Fruit fly (Drosophila melanogaster): Measurements from ENCODE around the gene Taf6.

Gene Taf6

DNA sequence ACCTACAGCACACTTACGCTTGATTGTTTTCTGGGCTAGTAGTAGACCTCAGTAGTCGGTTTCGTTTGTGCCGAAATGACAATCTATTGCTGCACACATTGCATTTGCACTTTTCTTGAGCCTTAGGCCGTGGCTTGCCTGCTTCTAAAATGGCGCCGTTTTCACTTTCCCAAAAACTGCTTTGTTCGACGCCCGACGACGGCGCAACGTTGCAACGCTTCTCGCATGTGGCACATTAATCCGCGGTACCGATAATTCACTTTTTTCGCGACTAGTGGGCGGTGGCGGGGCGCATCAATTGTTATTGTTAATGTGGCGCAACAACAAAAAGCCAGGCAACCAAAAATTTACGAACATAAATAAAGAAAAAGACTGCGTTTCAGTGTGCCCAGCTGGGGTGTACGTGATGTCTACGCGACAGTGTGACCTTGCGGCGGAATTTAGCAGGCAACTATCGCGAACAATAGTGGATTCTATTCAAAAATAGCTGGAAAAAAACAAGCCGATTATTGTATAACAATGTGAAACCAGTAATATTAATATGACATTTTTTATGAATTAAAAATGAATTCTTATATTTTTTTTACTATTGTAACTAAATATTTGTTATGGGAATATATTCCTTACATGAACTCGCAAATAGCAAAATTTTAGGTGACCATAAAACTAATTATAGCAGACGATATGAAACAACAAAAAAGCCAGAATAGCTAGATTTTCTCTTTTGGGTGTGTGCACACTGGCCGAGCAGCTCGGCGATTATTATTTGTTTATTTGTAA is at the start of gene Taf6, which contains the start of gene ash1:
Gene Taf6 (plus strand): TSS at position 720 of the 780 bp plus-strand sequence.
Gene ash1 (minus strand): TSS at position 387 of the 780 bp plus-strand sequence.
- no peak for TF ChIP-seq bab1 (GFP tag; optimal IDR thresholded peaks at IDR 0.05)
- no peak for TF ChIP-seq CG33017 (tag; optimal IDR thresholded peaks at IDR 0.05)
- no peak for TF ChIP-seq CG7045 (GFP tag; optimal IDR thresholded peaks at IDR 0.05)
- peak; percentile 9 for TF ChIP-seq CG1620 (GFP tag; optimal IDR thresholded peaks at IDR 0.05)
- peak; percentile 26 for TF ChIP-seq Crg-1 (GFP tag; optimal IDR thresholded peaks at IDR 0.05)
- peak; percentile 1 for TF ChIP-seq CG11617 (GFP tag; optimal IDR thresholded peaks at IDR 0.05)

DNA sequence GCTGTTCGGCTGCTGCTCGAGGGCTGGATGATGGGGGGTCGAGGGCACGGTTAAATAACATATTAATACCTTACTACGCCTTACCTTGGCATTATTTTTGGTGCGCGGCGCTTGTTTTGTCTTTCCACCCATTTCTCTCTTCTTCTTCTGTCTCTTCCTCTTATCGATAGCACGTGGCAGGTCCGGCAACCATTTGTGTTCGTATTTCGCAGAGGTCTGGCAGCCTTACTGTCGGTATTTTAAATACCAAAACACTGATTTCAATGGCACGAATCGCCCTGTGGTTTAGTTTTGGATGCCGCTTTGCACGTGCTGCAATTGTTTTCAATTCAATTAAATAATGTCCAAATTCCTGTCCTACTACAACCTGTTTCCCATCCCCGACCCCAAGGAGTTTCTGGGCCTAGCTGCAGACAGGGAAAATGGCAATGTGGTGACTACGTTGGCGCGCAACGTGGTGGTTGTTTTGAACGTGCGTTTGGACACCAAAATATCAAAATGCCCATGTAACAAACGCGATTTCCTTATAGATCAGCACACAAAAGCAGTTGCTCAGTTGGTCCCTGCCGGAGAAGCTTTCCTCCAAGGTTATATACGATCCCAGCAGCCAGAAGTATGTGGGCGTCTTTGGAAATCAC is 46.6 kb upstream of the Taf6 start, which contains the start of the genes Ltn1 and CG9300:
Gene Ltn1 (minus strand): TSS at position 155 of the 638 bp plus-strand sequence.
Gene CG9300 (plus strand): TSS at position 285 of the 638 bp plus-strand sequence.
- no peak for TF ChIP-seq CG14711 (tag; optimal IDR thresholded peaks at IDR 0.05)
- peak; percentile 100 for TF ChIP-seq Mnt (GFP tag; optimal IDR thresholded peaks at IDR 0.05)
- no peak for TF ChIP-seq CG1620 (GFP tag; optimal IDR thresholded peaks at IDR 0.05)
- no peak for TF ChIP-seq ovo (GFP tag; optimal IDR thresholded peaks at IDR 0.05)
- TF ChIP-seq CG12768 (GFP tag; optimal IDR thresholded peaks at IDR 0.05) = no peak
- peak; percentile 29 for TF ChIP-seq toe (GFP tag; optimal IDR thresholded peaks at IDR 0.05)
- TF ChIP-seq CG5204 (GFP tag; optimal IDR thresholded peaks at IDR 0.05) = no peak
- TF ChIP-seq bab1 (GFP tag; optimal IDR thresholded peaks at IDR 0.05) = peak; percentile 61
- TF ChIP-seq Crg-1 (GFP tag; optimal IDR thresholded peaks at IDR 0.05) = peak; percentile 20
- TF ChIP-seq CG33017 (tag; optimal IDR thresholded peaks at IDR 0.05) = no peak
- no peak for TF ChIP-seq cic (GFP tag; optimal IDR thresholded peaks at IDR 0.05)
- TF ChIP-seq tj (GFP tag; optimal IDR thresholded peaks at IDR 0.05) = no peak
- TF ChIP-seq CG7101 (tag; optimal IDR thresholded peaks at IDR 0.05) = peak; percentile 12

DNA sequence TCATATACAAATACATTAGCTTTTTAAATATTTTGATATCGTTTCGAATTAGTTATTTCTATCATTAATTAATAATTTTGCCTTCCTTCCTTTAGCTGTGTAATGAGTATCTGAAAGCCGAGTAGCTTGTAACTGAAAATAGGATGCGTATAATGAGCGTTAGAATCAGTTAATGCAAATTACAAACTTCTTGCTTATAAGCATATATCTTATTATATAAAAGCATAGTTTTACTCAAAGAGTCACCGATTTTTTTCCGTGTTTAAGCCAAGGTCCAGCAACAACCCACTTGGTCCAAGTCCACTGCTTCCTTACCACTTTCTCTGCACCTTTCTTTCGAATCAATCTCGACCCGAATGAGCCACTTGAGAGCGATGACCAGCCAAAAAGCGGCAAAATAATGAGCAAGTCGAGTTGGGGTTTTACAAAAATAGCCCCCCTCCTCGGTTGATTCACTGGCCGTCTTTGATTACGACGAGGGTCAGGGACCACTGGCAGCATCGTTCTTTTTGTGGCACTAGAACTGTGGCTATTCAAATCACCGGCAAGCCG is 42.9 kb upstream of the Taf6 start:
- no peak for TF ChIP-seq Mnt (GFP tag; optimal IDR thresholded peaks at IDR 0.05)
- no peak for TF ChIP-seq cic (GFP tag; optimal IDR thresholded peaks at IDR 0.05)
- TF ChIP-seq toe (GFP tag; optimal IDR thresholded peaks at IDR 0.05) = no peak
- TF ChIP-seq ovo (GFP tag; optimal IDR thresholded peaks at IDR 0.05) = no peak
- no peak for TF ChIP-seq CG11617 (GFP tag; optimal IDR thresholded peaks at IDR 0.05)
- TF ChIP-seq CG14711 (tag; optimal IDR thresholded peaks at IDR 0.05) = no peak
- no peak for TF ChIP-seq pad (GFP tag; optimal IDR thresholded peaks at IDR 0.05)
- TF ChIP-seq tj (GFP tag; optimal IDR thresholded peaks at IDR 0.05) = no peak
- no peak for TF ChIP-seq kay (GFP tag; ENCODE audit: borderline replicate concordance)
- no peak for TF ChIP-seq Clk (GFP tag; optimal IDR thresholded peaks at IDR 0.05)
- no peak for TF ChIP-seq CG1620 (GFP tag; optimal IDR thresholded peaks at IDR 0.05)
- TF ChIP-seq CG7045 (GFP tag; optimal IDR thresholded peaks at IDR 0.05) = no peak
- no peak for TF ChIP-seq bab1 (GFP tag; optimal IDR thresholded peaks at IDR 0.05)
- no peak for TF ChIP-seq CG12768 (GFP tag; optimal IDR thresholded peaks at IDR 0.05)

DNA sequence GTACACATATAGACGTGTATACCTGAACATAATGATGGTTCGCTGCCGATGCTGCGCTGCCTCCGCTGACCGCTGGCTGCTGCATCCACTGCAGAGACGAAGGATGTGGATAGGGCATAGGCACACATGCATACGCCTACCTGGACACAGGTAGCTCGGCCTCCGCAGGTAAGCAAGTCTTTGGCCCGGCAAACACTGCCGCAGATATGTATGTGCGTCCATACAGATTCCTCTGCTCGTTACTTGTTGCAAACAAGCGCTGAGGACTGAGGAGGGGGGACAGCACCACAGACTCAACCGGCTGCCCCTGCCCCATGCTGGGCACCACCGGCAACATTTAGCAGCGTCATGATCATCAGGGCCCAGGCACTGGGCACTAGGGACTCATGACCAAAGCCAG is 42.1 kb upstream of the Taf6 start:
- no peak for TF ChIP-seq pad (GFP tag; optimal IDR thresholded peaks at IDR 0.05)
- TF ChIP-seq bab1 (GFP tag; optimal IDR thresholded peaks at IDR 0.05) = no peak
- TF ChIP-seq CG1620 (GFP tag; optimal IDR thresholded peaks at IDR 0.05) = no peak
- TF ChIP-seq cnc (optimal IDR thresholded peaks at IDR 0.05) = no peak
- TF ChIP-seq toe (GFP tag; optimal IDR thresholded peaks at IDR 0.05) = no peak
- no peak for TF ChIP-seq Crg-1 (GFP tag; optimal IDR thresholded peaks at IDR 0.05)
- TF ChIP-seq tj (GFP tag; optimal IDR thresholded peaks at IDR 0.05) = no peak
- no peak for TF ChIP-seq Hr96 (GFP tag; optimal IDR thresholded peaks at IDR 0.05)
- no peak for TF ChIP-seq CG12768 (GFP tag; optimal IDR thresholded peaks at IDR 0.05)
- TF ChIP-seq Mnt (GFP tag; optimal IDR thresholded peaks at IDR 0.05) = no peak
- TF ChIP-seq CG14711 (tag; optimal IDR thresholded peaks at IDR 0.05) = no peak
- TF ChIP-seq CG7101 (tag; optimal IDR thresholded peaks at IDR 0.05) = no peak
- no peak for TF ChIP-seq ovo (GFP tag; optimal IDR thresholded peaks at IDR 0.05)

DNA sequence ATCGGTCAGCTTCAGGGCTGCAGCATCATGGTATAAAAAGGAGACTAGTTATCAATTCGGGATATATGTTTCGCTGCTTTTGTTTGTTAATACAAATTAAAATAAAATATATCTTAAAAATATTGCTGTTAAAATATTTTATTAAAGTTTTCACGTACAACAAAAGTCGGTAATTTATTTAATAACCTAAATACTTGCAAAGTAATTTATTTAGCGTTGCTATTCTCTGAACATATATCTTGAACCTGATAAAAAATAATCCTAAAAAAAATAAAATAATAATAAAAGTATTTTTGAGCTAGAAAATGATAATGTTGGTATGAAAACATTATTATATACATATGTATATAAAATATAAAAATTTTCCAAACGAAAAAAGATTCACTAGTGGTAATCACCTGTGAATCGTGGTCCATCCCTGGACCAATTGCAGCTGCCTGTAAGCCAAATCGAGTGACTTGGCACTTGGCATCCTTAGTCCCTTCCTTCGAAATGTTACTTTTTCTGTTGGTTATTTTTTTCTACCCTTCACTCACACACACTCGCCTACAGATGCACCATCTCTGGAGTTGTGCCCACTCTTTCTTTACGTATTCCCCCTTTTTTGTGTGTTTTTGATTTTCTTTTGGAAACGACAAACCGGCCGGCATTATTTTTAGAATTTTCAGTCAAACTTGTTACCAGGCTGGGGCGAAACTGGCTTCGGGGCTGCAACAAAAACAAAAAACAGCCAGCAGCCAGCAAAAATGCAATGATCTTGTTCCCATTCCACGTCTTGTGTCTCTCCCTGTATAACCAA is 41.5 kb upstream of the Taf6 start:
- TF ChIP-seq Crg-1 (GFP tag; optimal IDR thresholded peaks at IDR 0.05) (no peak), CG5204 (GFP tag; optimal IDR thresholded peaks at IDR 0.05) (no peak), CG1620 (GFP tag; optimal IDR thresholded peaks at IDR 0.05) (no peak), cic (GFP tag; optimal IDR thresholded peaks at IDR 0.05) (no peak), tj (GFP tag; optimal IDR thresholded peaks at IDR 0.05) (no peak), ovo (GFP tag; optimal IDR thresholded peaks at IDR 0.05) (no peak), CG7045 (GFP tag; optimal IDR thresholded peaks at IDR 0.05) (no peak), CG11617 (GFP tag; optimal IDR thresholded peaks at IDR 0.05) (no peak)

DNA sequence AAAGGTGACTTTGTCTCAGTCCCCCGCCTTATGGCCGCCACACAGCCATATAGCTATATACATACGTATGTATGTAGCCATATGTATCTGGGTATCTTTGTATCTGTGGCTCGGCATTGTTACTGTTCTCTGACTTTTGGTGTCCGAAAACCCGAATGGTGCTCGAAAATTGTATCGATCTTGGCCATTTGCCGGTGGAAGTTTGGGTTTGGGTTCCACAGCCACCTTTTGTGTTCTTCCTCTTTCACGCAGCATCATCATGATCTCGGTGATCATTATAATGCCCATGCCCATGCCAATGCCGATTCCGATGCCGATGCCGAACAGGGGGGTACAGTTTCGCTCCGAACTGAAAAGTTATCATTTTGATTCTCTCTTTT is 40.9 kb upstream of the Taf6 start:
- TF ChIP-seq Mnt (GFP tag; optimal IDR thresholded peaks at IDR 0.05) = no peak
- no peak for TF ChIP-seq pad (GFP tag; optimal IDR thresholded peaks at IDR 0.05)
- TF ChIP-seq Hr96 (GFP tag; optimal IDR thresholded peaks at IDR 0.05) = no peak
- TF ChIP-seq CG1620 (GFP tag; optimal IDR thresholded peaks at IDR 0.05) = no peak
- no peak for TF ChIP-seq tj (GFP tag; optimal IDR thresholded peaks at IDR 0.05)
- TF ChIP-seq ovo (GFP tag; optimal IDR thresholded peaks at IDR 0.05) = no peak
- no peak for TF ChIP-seq cnc (optimal IDR thresholded peaks at IDR 0.05)
- TF ChIP-seq CG14711 (tag; optimal IDR thresholded peaks at IDR 0.05) = no peak
- no peak for TF ChIP-seq CG33017 (tag; optimal IDR thresholded peaks at IDR 0.05)
- no peak for TF ChIP-seq CG7045 (GFP tag; optimal IDR thresholded peaks at IDR 0.05)
- TF ChIP-seq bab1 (GFP tag; optimal IDR thresholded peaks at IDR 0.05) = no peak

Data from whole organism, adult.